Fruit fly (Drosophila melanogaster) whole organism, embryonic: ENCODE data around the gene LIMK1.

Source experiments
- B-H2 ChIP-seq: fragments of 200-800 bp; sonication (Bioruptor generic); optimal IDR thresholded peaks from 2 replicates; lab custom pipeline; 2018; ENCODE audit warnings: missing biosample characterization, mild to moderate bottlenecking, missing genetic modification characterization
- BEAF-32 ChIP-seq: fragments of 200-800 bp; sonication (Bioruptor generic); optimal IDR thresholded peaks from 3 replicates; lab custom pipeline; 2017; ENCODE audit warnings: missing biosample characterization, missing genetic modification characterization, mild to moderate bottlenecking, moderate library complexity, missing genetic modification reagents
- CG1024 ChIP-seq: fragments of 200-800 bp; sonication (Bioruptor generic); IDR thresholded peaks from 2 replicates; pipeline ENCODE4 v1.3.6; 2022; ENCODE audit warnings: missing biosample characterization, missing genetic modification characterization
- CG10654 ChIP-seq: fragments of 200-800 bp; sonication (Bioruptor generic); optimal IDR thresholded peaks from 2 replicates; lab custom pipeline; 2016; ENCODE audit warnings: missing biosample characterization, missing genetic modification characterization
- CG10979 ChIP-seq: fragments of 200-800 bp; sonication (Bioruptor generic); optimal IDR thresholded peaks from 2 replicates; lab custom pipeline; 2018; ENCODE audit warnings: missing biosample characterization, mild to moderate bottlenecking, missing genetic modification characterization, moderate library complexity
- CG11398 ChIP-seq: fragments of 200-800 bp; sonication (Bioruptor generic); optimal IDR thresholded peaks from 2 replicates; lab custom pipeline; 2016; ENCODE audit warnings: missing biosample characterization, missing genetic modification characterization
- CG12071 ChIP-seq: fragments of 200-800 bp; sonication (Bioruptor generic); optimal IDR thresholded peaks from 3 replicates; lab custom pipeline; 2018; ENCODE audit warnings: missing biosample characterization, mild to moderate bottlenecking, missing genetic modification characterization
- CG12659 ChIP-seq: fragments of 200-800 bp; sonication (Bioruptor generic); optimal IDR thresholded peaks from 3 replicates; lab custom pipeline; 2017; ENCODE audit warnings: mild to moderate bottlenecking, missing biosample characterization, missing genetic modification reagents, missing genetic modification characterization
- CG14860 ChIP-seq: fragments of 200-800 bp; sonication (Bioruptor generic); IDR thresholded peaks from 3 replicates; pipeline ENCODE4 v1.3.6; 2022; ENCODE audit warnings: missing biosample characterization, missing genetic modification characterization; ENCODE audit not compliant: partially characterized antibody
- CG31224 ChIP-seq: fragments of 200-800 bp; sonication (Bioruptor generic); IDR thresholded peaks from 2 replicates; pipeline ENCODE4 v1.3.6; 2022; ENCODE audit warnings: missing biosample characterization, missing genetic modification characterization
- CG31441 ChIP-seq: fragments of 200-800 bp; sonication (Bioruptor generic); IDR thresholded peaks from 2 replicates; pipeline ENCODE4 v1.3.6; 2022; ENCODE audit warnings: missing biosample characterization, missing genetic modification characterization
- CG3163 ChIP-seq: fragments of 200-800 bp; sonication (Bioruptor generic); optimal IDR thresholded peaks from 3 replicates; lab custom pipeline; 2016; ENCODE audit warnings: missing biosample characterization, missing genetic modification characterization
- CG32532 ChIP-seq: fragments of 200-800 bp; sonication (Bioruptor generic); IDR thresholded peaks from 2 replicates; pipeline ENCODE4 v1.3.6; 2022; ENCODE audit warnings: missing biosample characterization, missing genetic modification characterization
- CG6791 ChIP-seq: fragments of 200-800 bp; sonication (Bioruptor generic); IDR thresholded peaks from 3 replicates; pipeline ENCODE4 v1.3.6; 2022; ENCODE audit warnings: missing biosample characterization, missing genetic modification characterization; ENCODE audit not compliant: partially characterized antibody
- CHES-1-like ChIP-seq: fragments of 200-800 bp; sonication (Bioruptor generic); optimal IDR thresholded peaks from 2 replicates; lab custom pipeline; 2016; ENCODE audit warnings: missing biosample characterization, missing genetic modification characterization
- Camta ChIP-seq: fragments of 200-800 bp; sonication (Bioruptor generic); optimal IDR thresholded peaks from 2 replicates; lab custom pipeline; 2016; ENCODE audit warnings: missing biosample characterization, missing genetic modification characterization
- CkIIα-i1 ChIP-seq: fragments of 200-800 bp; sonication (Bioruptor generic); IDR thresholded peaks from 2 replicates; pipeline ENCODE4 v1.3.6; 2022; ENCODE audit warnings: missing biosample characterization, missing genetic modification characterization
- Dll ChIP-seq: fragments of 200-800 bp; sonication (Bioruptor generic); IDR thresholded peaks from 4 replicates; pipeline ENCODE4 v1.3.6; 2022; ENCODE audit warnings: missing biosample characterization, missing genetic modification characterization; ENCODE audit not compliant: partially characterized antibody
- Fer1 ChIP-seq: fragments of 200-800 bp; sonication (Bioruptor generic); optimal IDR thresholded peaks from 2 replicates; lab custom pipeline; 2017; ENCODE audit warnings: missing biosample characterization, mild to moderate bottlenecking, missing genetic modification characterization
- HLH54F ChIP-seq: fragments of 200-800 bp; sonication (Bioruptor generic); optimal IDR thresholded peaks from 3 replicates; lab custom pipeline; 2016; ENCODE audit warnings: missing biosample characterization, missing genetic modification characterization
- Lhr ChIP-seq: fragments of 200-800 bp; sonication (Bioruptor generic); optimal IDR thresholded peaks from 3 replicates; lab custom pipeline; 2017; ENCODE audit warnings: mild to moderate bottlenecking, missing biosample characterization, missing genetic modification reagents, missing genetic modification characterization
- Lpt ChIP-seq: fragments of >200 bp; optimal IDR thresholded peaks from 2 replicates; lab custom pipeline; 2018; ENCODE audit warnings: missing biosample characterization, missing genetic modification characterization
- Nf-YA ChIP-seq: fragments of 200-800 bp; sonication (Bioruptor generic); IDR thresholded peaks from 2 replicates; pipeline ENCODE4 v1.3.6; 2022; ENCODE audit warnings: missing biosample characterization, missing genetic modification characterization
- Sin3A ChIP-seq: fragments of >200 bp; optimal IDR thresholded peaks from 2 replicates; lab custom pipeline; 2018
- Taf1 ChIP-seq: fragments of 200-800 bp; sonication (Bioruptor generic); IDR thresholded peaks from 2 replicates; pipeline ENCODE4 v1.3.6; 2022; ENCODE audit warnings: missing biosample characterization, missing genetic modification characterization
- bbx ChIP-seq: fragments of 200-800 bp; sonication (Bioruptor generic); IDR thresholded peaks from 2 replicates; pipeline ENCODE4 v1.3.6; 2022; ENCODE audit warnings: missing biosample characterization, missing genetic modification characterization; ENCODE audit not compliant: partially characterized antibody
- bigmax ChIP-seq: fragments of 200-800 bp; sonication (Bioruptor generic); optimal IDR thresholded peaks from 2 replicates; lab custom pipeline; 2018; ENCODE audit warnings: missing biosample characterization, mild to moderate bottlenecking, missing genetic modification characterization
- bowl ChIP-seq: fragments of 200-800 bp; sonication (Bioruptor generic); IDR thresholded peaks from 2 replicates; pipeline ENCODE4 v1.3.6; 2022; ENCODE audit warnings: missing biosample characterization, missing genetic modification characterization
- chif ChIP-seq, 2 experiments: fragments of 200-800 bp; sonication (Bioruptor generic); optimal IDR thresholded peaks; 3 replicates each; lab custom pipeline; 2016; ENCODE audit warnings: missing biosample characterization in 2 of 2, missing genetic modification characterization in 2 of 2
- ci ChIP-seq: fragments of 200-800 bp; sonication (Bioruptor generic); IDR thresholded peaks from 3 replicates; pipeline ENCODE4 v1.3.6; 2022; ENCODE audit warnings: missing biosample characterization, missing genetic modification characterization
- disco-r ChIP-seq: fragments of 200-800 bp; sonication (Bioruptor generic); optimal IDR thresholded peaks from 2 replicates; lab custom pipeline; 2016; ENCODE audit warnings: missing biosample characterization, missing genetic modification characterization
- ems ChIP-seq: fragments of 200-800 bp; sonication (Bioruptor generic); optimal IDR thresholded peaks from 3 replicates; lab custom pipeline; 2016; ENCODE audit warnings: missing biosample characterization, missing genetic modification characterization
- ewg ChIP-seq: fragments of 200-800 bp; sonication (Bioruptor generic); optimal IDR thresholded peaks from 3 replicates; lab custom pipeline; 2017; ENCODE audit warnings: mild to moderate bottlenecking, missing biosample characterization, missing genetic modification reagents, missing genetic modification characterization
- exex ChIP-seq: fragments of 200-800 bp; sonication (Bioruptor generic); optimal IDR thresholded peaks from 4 replicates; lab custom pipeline; 2018; ENCODE audit warnings: missing biosample characterization, mild to moderate bottlenecking, missing genetic modification characterization, moderate library complexity
- gce ChIP-seq: fragments of 200-800 bp; sonication (Bioruptor generic); IDR thresholded peaks from 3 replicates; pipeline ENCODE4 v1.3.6; 2022; ENCODE audit warnings: missing biosample characterization, missing genetic modification characterization
- gcm2 ChIP-seq: fragments of 200-800 bp; sonication (Bioruptor generic); optimal IDR thresholded peaks from 2 replicates; lab custom pipeline; 2016; ENCODE audit warnings: missing biosample characterization, missing genetic modification characterization
- gro ChIP-seq: fragments of 200-800 bp; sonication (Bioruptor generic); optimal IDR thresholded peaks from 2 replicates; lab custom pipeline; 2016; ENCODE audit warnings: missing biosample characterization, missing genetic modification characterization
- hkb ChIP-seq, 2 experiments: fragments of 200-800 bp in 1 of 2; fragments of >200 bp in 1 of 2; sonication (Bioruptor generic) in 1 of 2; IDR thresholded peaks in 1 of 2; optimal IDR thresholded peaks in 1 of 2; 2 replicates each; pipeline versions ENCODE4 v1.3.6 to Lab custom; 2017 to 2022; ENCODE audit warnings: missing biosample characterization in 1 of 2, missing genetic modification characterization in 1 of 2
- knrl ChIP-seq: fragments of 200-800 bp; sonication (Bioruptor generic); IDR thresholded peaks from 3 replicates; pipeline ENCODE4 v1.3.6; 2022; ENCODE audit warnings: missing biosample characterization, missing genetic modification characterization; ENCODE audit not compliant: partially characterized antibody
- lov ChIP-seq, 2 experiments: fragments of 200-800 bp in 1 of 2; fragments of >200 bp in 1 of 2; sonication (Bioruptor generic) in 1 of 2; IDR thresholded peaks in 1 of 2; optimal IDR thresholded peaks in 1 of 2; 2 replicates in 1 of 2; 3 replicates in 1 of 2; pipeline versions ENCODE4 v1.3.6 to Lab custom; 2017 to 2022; ENCODE audit warnings: missing biosample characterization in 1 of 2, missing genetic modification characterization in 1 of 2
- pan ChIP-seq, 4 experiments: fragments of >200 bp in 3 of 4; fragments of 200-800 bp in 1 of 4; sonication (Bioruptor generic) in 1 of 4; optimal IDR thresholded peaks in 3 of 4; IDR thresholded peaks in 1 of 4; 2 replicates each; pipeline versions ENCODE4 v1.3.6 to Lab custom; 2017 to 2022; ENCODE audit warnings: missing biosample characterization in 2 of 4, missing genetic modification characterization in 2 of 4, mixed read lengths in 1 of 4
- pfk ChIP-seq: fragments of 200-800 bp; sonication (Bioruptor generic); optimal IDR thresholded peaks from 2 replicates; lab custom pipeline; 2018; ENCODE audit warnings: missing biosample characterization, mild to moderate bottlenecking, missing genetic modification characterization, moderate library complexity
- pho ChIP-seq: fragments of 200-800 bp; sonication (Bioruptor generic); optimal IDR thresholded peaks from 2 replicates; lab custom pipeline; 2016; ENCODE audit warnings: missing biosample characterization, missing genetic modification characterization
- psq ChIP-seq: fragments of 200-800 bp; sonication (Bioruptor generic); optimal IDR thresholded peaks from 2 replicates; lab custom pipeline; 2017; ENCODE audit warnings: missing biosample characterization, missing genetic modification characterization
- pum ChIP-seq: fragments of 200-800 bp; sonication (Bioruptor generic); optimal IDR thresholded peaks from 2 replicates; lab custom pipeline; 2016; ENCODE audit warnings: missing biosample characterization, missing genetic modification characterization
- sqz ChIP-seq: fragments of 200-800 bp; sonication (Bioruptor generic); optimal IDR thresholded peaks from 3 replicates; lab custom pipeline; 2018; ENCODE audit warnings: missing biosample characterization, mild to moderate bottlenecking, missing genetic modification characterization
- stwl ChIP-seq: fragments of 200-800 bp; sonication (Bioruptor generic); optimal IDR thresholded peaks from 3 replicates; lab custom pipeline; 2018; ENCODE audit warnings: missing biosample characterization, mild to moderate bottlenecking, missing genetic modification characterization, moderate library complexity
- ttk ChIP-seq: fragments of 200-800 bp; sonication (Bioruptor generic); IDR thresholded peaks from 2 replicates; pipeline ENCODE4 v2.1.2; 2022; ENCODE audit warnings: missing biosample characterization, missing genetic modification characterization

The LIMK1 gene

dm6 chrX:12578701-12579372 lies 13.2 kb downstream of the LIMK1 start (continued):
- TF ChIP-seq disco-r: no peak
- TF ChIP-seq exex: no peak
- no peak for TF ChIP-seq CG3163 (GFP tag; lab: Kevin White, UChicago)
- TF ChIP-seq CG12659 (GFP tag; lab: Kevin White, UChicago): peak; percentile 63
- TF ChIP-seq ewg (GFP tag; lab: Kevin White, UChicago): peak; percentile 18
- no peak for TF ChIP-seq BEAF-32 (GFP tag; lab: Kevin White, UChicago)
- no peak for TF ChIP-seq bigmax (GFP tag; lab: Kevin White, UChicago)
- peak; percentile 11 for TF ChIP-seq pho (GFP tag; lab: Kevin White, UChicago)
- no peak for TF ChIP-seq pum (GFP tag; lab: Kevin White, UChicago)
- no peak for TF ChIP-seq Lpt
- no peak for TF ChIP-seq pan (optimal IDR thresholded peaks at IDR 0.05; lab: Kevin White, UChicago)
- TF ChIP-seq pan (GFP tag; optimal IDR thresholded peaks at IDR 0.05 in 1 of 2, IDR thresholded peaks at IDR 0.05 in 1 of 2): no peak
- TF ChIP-seq gcm2 (GFP tag; lab: Kevin White, UChicago): no peak
- TF ChIP-seq Nf-YA (GFP tag; lab: Robert Waterston, UW): no peak
- TF ChIP-seq Camta (GFP tag; lab: Kevin White, UChicago): no peak
- no peak for TF ChIP-seq hkb (optimal IDR thresholded peaks at IDR 0.05; lab: Kevin White, UChicago)
- peak; percentile 35; the same call in 1 of the 2 replicates for TF ChIP-seq hkb (GFP tag; IDR thresholded peaks at IDR 0.05; lab: Robert Waterston, UW)
- TF ChIP-seq CG10654 (GFP tag; lab: Kevin White, UChicago): peak; percentile 31
- peak; percentile 4 for TF ChIP-seq HLH54F (GFP tag; lab: Kevin White, UChicago)
- TF ChIP-seq CG10979 (tag; lab: Kevin White, UChicago): peak; percentile 69
- 0 out of 2 replicates have a peak, but pooled peaks have one; percentile 38 for TF ChIP-seq bbx (GFP tag; lab: Robert Waterston, UW)
- TF ChIP-seq bowl (GFP tag; lab: Robert Waterston, UW): no peak
- TF ChIP-seq Sin3A (lab: Kevin White, UChicago): no peak
- TF ChIP-seq ttk: no peak
- no peak for TF ChIP-seq CkIIα-i1
- TF ChIP-seq Lhr (GFP tag; lab: Kevin White, UChicago): no peak
- TF ChIP-seq stwl: no peak
- TF ChIP-seq psq (GFP tag; lab: Kevin White, UChicago): no peak
- TF ChIP-seq Fer1: peak; percentile 64
- no peak for TF ChIP-seq B-H2 (GFP tag; lab: Kevin White, UChicago)
- no peak for TF ChIP-seq Taf1 (GFP tag; lab: Robert Waterston, UW)
- TF ChIP-seq CG31441 (GFP tag; lab: Robert Waterston, UW): peak; percentile 67
- no peak for TF ChIP-seq lov (optimal IDR thresholded peaks at IDR 0.05; lab: Kevin White, UChicago)
- TF ChIP-seq lov (GFP tag; IDR thresholded peaks at IDR 0.05; lab: Robert Waterston, UW): no peak
- TF ChIP-seq pfk (GFP tag; lab: Kevin White, UChicago): peak; percentile 81
- TF ChIP-seq sqz (GFP tag; lab: Kevin White, UChicago): no peak
- peak; percentile 18; the same call in 1 of the 2 replicates for TF ChIP-seq CG32532 (GFP tag; lab: Robert Waterston, UW)
- peak; percentile 19 to 30 for TF ChIP-seq chif (GFP tag; optimal IDR thresholded peaks at IDR 0.05; lab: Kevin White, UChicago)
- no peak for TF ChIP-seq CG14860
- no peak for TF ChIP-seq gro (GFP tag; lab: Kevin White, UChicago)
- TF ChIP-seq gce (GFP tag; lab: Robert Waterston, UW): 0 out of 3 replicates have a peak, but pooled peaks have one; percentile 34
- TF ChIP-seq CG11398 (GFP tag; lab: Kevin White, UChicago): no peak
- TF ChIP-seq CHES-1-like (GFP tag; lab: Kevin White, UChicago): no peak
- 0 out of 3 replicates have a peak, but pooled peaks have one; percentile 29 for TF ChIP-seq knrl (GFP tag; lab: Robert Waterston, UW)
- TF ChIP-seq CG31224 (GFP tag; lab: Robert Waterston, UW): no peak
- peak; percentile 2 for TF ChIP-seq ems (GFP tag; lab: Kevin White, UChicago)
- TF ChIP-seq CG12071 (GFP tag; lab: Kevin White, UChicago): no peak
- TF ChIP-seq ci (GFP tag; lab: Robert Waterston, UW): no peak
- no peak for TF ChIP-seq CG1024
- no peak for TF ChIP-seq Dll (GFP tag; lab: Robert Waterston, UW)
- TF ChIP-seq CG6791 (GFP tag; lab: Robert Waterston, UW): peak; percentile 33; the same call in 1 of the 3 replicates
